Fruit fly (Drosophila melanogaster) whole organism: ENCODE measurements around the gene CG11085.

Source experiments
- pan ChIP-seq: fragments of >200 bp; optimal IDR thresholded peaks from 2 replicates; lab custom pipeline; 2017
- psq ChIP-seq: fragments of >200 bp; optimal IDR thresholded peaks from 2 replicates; lab custom pipeline; 2017

DNA sequence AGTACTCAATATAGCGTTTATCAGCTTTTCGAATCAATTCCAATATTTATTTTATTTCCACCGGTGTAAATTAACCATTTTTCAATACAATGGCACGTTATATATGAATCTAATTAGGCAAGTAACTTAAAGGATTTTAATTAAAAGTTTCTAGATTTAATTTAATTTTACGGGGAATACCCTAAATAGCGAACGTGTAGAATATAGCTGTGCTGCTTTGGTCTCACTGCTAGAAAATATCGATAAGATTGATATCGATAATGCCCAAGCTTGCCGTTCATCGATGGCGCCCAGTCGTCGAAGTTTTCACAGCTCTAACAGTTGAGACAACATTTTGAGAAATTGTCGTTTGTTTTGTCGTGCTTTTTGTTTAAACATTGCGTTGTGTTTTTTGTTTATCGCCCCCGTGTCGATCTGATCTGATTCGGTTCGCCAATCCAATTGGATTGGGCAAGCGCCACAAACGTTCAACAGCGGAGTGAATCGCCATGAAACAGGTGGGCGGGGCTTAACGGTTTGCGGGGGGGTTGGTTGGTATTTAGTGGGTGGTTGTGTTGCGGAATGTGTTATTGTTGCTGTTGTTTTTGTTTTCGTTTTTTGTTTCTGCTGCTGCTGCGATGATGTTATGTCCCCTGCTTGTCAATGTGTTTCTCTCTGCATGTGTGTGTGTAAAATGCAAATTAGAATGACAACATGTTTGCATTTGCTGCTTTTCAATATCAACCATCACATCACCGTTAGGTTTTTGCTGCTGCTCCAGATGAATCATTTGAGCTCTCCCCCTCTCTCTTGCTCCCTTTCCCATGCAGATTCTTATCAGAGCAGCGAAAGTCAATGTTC lies 15.4 kb downstream of the CG11085 start, which contains the start of gene Tomosyn:
- no peak for TF ChIP-seq psq (lab: Kevin White, UChicago)
- no peak for TF ChIP-seq pan (lab: Kevin White, UChicago)
